Worm (Caenorhabditis elegans): ENCODE results near the gene C01G10.9.

C01G10.9 gene

DNA sequence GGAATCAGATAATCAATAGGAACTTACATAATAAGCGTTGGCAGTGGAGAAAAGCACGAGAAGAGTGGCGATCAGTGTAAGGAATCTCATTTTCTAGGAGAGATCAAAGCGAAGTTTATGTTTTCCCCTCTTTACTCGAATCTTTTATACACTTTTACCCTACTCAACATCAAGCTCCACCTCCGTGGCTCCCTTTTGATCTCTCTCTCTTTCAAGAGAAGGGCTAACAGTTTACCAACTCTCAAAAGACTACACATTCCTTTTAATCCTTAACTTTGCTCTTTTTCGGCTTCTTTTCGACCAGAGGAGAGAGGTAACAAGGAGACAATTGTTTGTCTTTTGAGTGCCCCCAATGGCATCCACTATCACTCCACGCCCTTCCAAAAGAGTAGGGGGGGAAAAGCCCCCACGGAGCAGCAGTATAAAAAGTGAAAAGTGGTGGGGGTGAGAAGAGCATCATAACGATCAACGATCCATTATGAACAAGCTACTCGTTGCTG is 4.9 kb downstream of the C01G10.9 start, which contains the start of the genes C01G10.15 and C01G10.6:
TSS of gene C01G10.15 (minus strand) at position 101 of the 500 bp plus-strand sequence.
TSS of gene C01G10.6 (plus strand) at position 450 of the 500 bp plus-strand sequence.
- peak; percentile 39 for TF ChIP-seq lin-14 (GFP tag; optimal IDR thresholded peaks at IDR 0.05)
- no peak for TF ChIP-seq nhr-71 (tag; optimal IDR thresholded peaks at IDR 0.05)
- TF ChIP-seq tbx-2 (tag; optimal IDR thresholded peaks at IDR 0.05), result peak; percentile 29
- peak; percentile 52 for TF ChIP-seq nhr-77 (tag; optimal IDR thresholded peaks at IDR 0.05)

DNA sequence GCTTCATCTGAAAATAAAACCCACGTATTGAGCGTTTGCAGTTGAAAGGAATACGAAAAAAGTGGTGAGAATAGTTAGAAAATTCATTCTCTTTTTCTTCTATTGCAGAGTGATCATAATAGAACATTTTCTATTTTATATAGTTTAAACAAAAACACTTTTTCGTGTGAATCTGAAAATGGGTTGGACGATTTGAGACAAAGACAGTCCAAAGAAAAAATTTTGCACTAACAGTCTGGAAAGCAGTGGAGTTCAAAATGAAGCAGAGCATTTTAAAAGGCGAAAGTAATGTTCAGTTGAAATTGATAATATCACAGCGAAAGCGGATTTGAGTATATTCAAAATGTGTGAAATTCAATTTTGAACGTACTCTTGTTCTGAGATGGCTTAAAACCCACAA is 6.3 kb downstream of the C01G10.9 start, which contains the start of gene C01G10.18:
TSS of gene C01G10.18 (minus strand) at position 101 of the 400 bp plus-strand sequence.
- TF ChIP-seq nhr-11 (tag; optimal IDR thresholded peaks at IDR 0.05) (no peak), elt-3 (tag; optimal IDR thresholded peaks at IDR 0.05) (no peak), unc-98 (GFP tag; IDR thresholded peaks at IDR 0.05) (no peak)

DNA sequence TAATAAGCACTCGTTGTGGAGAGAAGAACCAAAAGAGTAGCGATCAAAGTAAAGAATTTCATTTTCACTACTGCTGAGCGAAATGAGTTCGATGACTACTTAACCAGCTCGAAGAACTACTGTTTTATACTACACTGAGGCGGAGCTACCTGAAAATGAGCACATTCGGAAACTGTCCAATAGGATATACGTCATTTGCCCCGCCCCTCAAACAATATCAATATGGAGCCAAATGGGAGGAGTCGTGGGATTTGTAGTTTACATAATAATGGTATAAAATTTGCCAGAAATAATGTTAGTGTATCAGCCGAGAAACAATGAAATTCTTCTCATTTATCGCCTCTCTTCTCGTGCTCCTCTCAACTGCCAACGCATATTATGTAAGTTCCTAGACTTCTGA is 7.1 kb downstream of the C01G10.9 start, which contains the start of the genes C01G10.5 and C01G10.4:
TSS of gene C01G10.5 (minus strand) at position 101 of the 400 bp plus-strand sequence.
TSS of gene C01G10.4 (plus strand) at position 303 of the 400 bp plus-strand sequence.
- TF ChIP-seq ztf-4 (tag; optimal IDR thresholded peaks at IDR 0.05) (no peak), efl-1 (optimal IDR thresholded peaks at IDR 0.05) (no peak), efl-1 (GFP tag; optimal IDR thresholded peaks at IDR 0.05 in 1 of 2) (peak in 1 of 2 experiments; percentile 13), nhr-76 (tag; optimal IDR thresholded peaks at IDR 0.05) (no peak)

- TF ChIP-seq hpl-2 (GFP tag; optimal IDR thresholded peaks at IDR 0.05) (no peak), nhr-47 (tag; optimal IDR thresholded peaks at IDR 0.05) (no peak), mep-1 (tag; optimal IDR thresholded peaks at IDR 0.05) (no peak), C16A3.4 (tag; optimal IDR thresholded peaks at IDR 0.05) (no peak), lin-35 (GFP tag; optimal IDR thresholded peaks at IDR 0.05) (no peak), nhr-19 (GFP tag; conservative IDR thresholded peaks at IDR 0.05) (no peak), unc-130 (tag; optimal IDR thresholded peaks at IDR 0.05) (no peak), nhr-84 (tag; optimal IDR thresholded peaks at IDR 0.05) (no peak)
These were observed 8.1 kb downstream of the C01G10.9 start, which contains the start of gene C01G10.17 for ce11 chrV:15090457-15090856. Gene C01G10.17, plus strand, starts transcription at chrV:15090757.

DNA sequence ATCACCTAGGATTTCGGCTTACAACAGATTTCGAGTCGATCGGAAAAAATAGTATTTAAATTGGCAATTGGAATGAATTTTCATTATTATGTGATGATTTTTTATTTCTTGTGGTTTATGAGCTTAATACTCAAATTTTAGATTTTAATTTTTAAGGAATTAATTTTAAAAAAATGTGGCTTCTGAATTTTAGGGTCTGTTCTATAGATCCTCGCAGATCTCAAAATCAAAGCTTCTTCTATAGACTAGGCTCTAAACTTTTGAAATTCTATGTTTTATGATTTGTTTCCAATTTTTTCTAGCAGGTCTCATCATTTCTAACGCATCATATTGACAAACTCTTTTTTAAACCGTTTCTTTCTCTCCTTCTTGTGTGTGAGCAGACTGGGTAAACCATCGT is 10.3 kb downstream of the C01G10.9 start, which contains the start of gene txt-12:
TSS of gene txt-12 (plus strand) at position 301 of the 400 bp plus-strand sequence.
- TF ChIP-seq nhr-77 (tag; optimal IDR thresholded peaks at IDR 0.05) (peak; percentile 14), Y116A8C.19 (tag; optimal IDR thresholded peaks at IDR 0.05; ENCODE audit: borderline replicate concordance) (no peak), rnt-1 (tag; optimal IDR thresholded peaks at IDR 0.05) (no peak), ceh-88 (GFP tag; IDR thresholded peaks at IDR 0.05) (no peak)

DNA sequence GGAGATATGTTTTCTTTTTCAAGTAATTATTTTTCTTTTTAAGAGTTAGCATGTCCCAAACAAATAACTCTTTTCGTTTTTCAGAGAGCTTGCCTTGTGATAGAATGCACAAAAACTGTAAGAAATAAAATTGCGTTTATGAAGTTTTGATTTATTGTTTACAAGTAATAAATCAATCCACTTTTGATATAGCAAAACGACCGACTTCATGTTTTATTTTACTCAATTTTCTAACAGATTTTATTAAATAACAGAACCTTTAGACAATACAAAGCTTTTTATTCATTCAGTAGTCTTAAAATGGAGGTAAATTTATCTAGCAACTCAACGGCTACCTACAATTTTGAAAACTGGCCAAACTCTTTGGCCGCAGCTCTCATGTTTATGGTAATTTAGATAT is 12.4 kb downstream of the C01G10.9 start, which contains the start of gene srx-78:
TSS of gene srx-78 (plus strand) at position 301 of the 400 bp plus-strand sequence.
- TF ChIP-seq jun-1 (tag; optimal IDR thresholded peaks at IDR 0.05), result no peak
- TF ChIP-seq snpc-4 (tag; optimal IDR thresholded peaks at IDR 0.05), result no peak
- TF ChIP-seq ztf-11 (tag; optimal IDR thresholded peaks at IDR 0.05), result no peak
- TF ChIP-seq nhr-77 (tag; optimal IDR thresholded peaks at IDR 0.05), result no peak
- TF ChIP-seq tlp-1 (tag; optimal IDR thresholded peaks at IDR 0.05), result no peak

DNA sequence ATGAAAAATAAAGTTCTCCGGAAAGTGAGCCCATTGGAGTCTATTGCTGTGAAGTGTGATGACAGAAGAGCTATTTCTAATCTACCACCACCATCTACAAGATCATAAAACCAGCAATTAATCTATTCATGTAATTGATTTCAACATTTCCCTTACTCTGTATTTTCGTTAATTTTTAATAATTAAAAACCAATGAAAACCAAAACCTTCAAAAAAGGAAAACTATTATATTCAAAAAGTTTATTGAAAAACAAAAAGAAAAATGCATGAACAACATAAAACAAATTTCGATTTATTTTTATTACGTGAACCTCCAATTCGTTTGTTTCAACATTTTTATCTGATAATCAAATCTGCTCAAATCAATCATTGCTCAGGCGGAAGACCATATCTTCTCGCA is 17.1 kb downstream of the C01G10.9 start, which contains the start of gene C01G10.1:
TSS of gene C01G10.1 (plus strand) at position 301 of the 400 bp plus-strand sequence.
- TF ChIP-seq unc-30 (tag; optimal IDR thresholded peaks at IDR 0.05) (no peak), snpc-4 (tag; optimal IDR thresholded peaks at IDR 0.05) (no peak), zip-4 (GFP tag; optimal IDR thresholded peaks at IDR 0.05) (no peak), lin-14 (GFP tag; optimal IDR thresholded peaks at IDR 0.05) (no peak), nhr-19 (GFP tag; conservative IDR thresholded peaks at IDR 0.05) (no peak), nhr-90 (tag; optimal IDR thresholded peaks at IDR 0.05; ENCODE audit: poor library complexity) (no peak), xbp-1 (tag; optimal IDR thresholded peaks at IDR 0.05) (no peak), ztf-11 (tag; optimal IDR thresholded peaks at IDR 0.05) (no peak), nhr-77 (tag; optimal IDR thresholded peaks at IDR 0.05) (no peak), nhr-84 (tag; optimal IDR thresholded peaks at IDR 0.05) (no peak), isw-1 (GFP tag; IDR thresholded peaks at IDR 0.05) (no peak), nhr-12 (tag; optimal IDR thresholded peaks at IDR 0.05) (no peak), jun-1 (tag; optimal IDR thresholded peaks at IDR 0.05) (no peak), mdl-1 (tag; optimal IDR thresholded peaks at IDR 0.05) (no peak), nhr-11 (tag; optimal IDR thresholded peaks at IDR 0.05) (no peak), ceh-8 (GFP tag; optimal IDR thresholded peaks at IDR 0.05) (no peak), lin-35 (GFP tag; optimal IDR thresholded peaks at IDR 0.05) (no peak), mab-9 (GFP tag; IDR thresholded peaks at IDR 0.05) (no peak)

All from whole organism, L1 larva.